Worm (Caenorhabditis elegans) whole organism, mixed stage, embryonic: ENCODE results near the gene F45F2.10.

Experiments used
- M03D4.4 ChIP-seq: sonication (generic microtip); optimal IDR thresholded peaks from 2 replicates; lab custom pipeline; 2017; ENCODE audit warnings: mild to moderate bottlenecking, missing genetic modification characterization, missing compliant biosample characterization
- bed-3 ChIP-seq: fragments of 200-800 bp; sonication (Bioruptor generic); optimal IDR thresholded peaks from 3 replicates; lab custom pipeline; 2018; ENCODE audit warnings: mild to moderate bottlenecking, missing genetic modification characterization, moderate library complexity, missing compliant biosample characterization
- blmp-1 ChIP-seq: fragments of 150-350 bp; optimal IDR thresholded peaks from 2 replicates; lab custom pipeline; 2014; ENCODE audit warnings: missing biosample characterization, missing genetic modification characterization
- ceh-39 ChIP-seq: fragments of 150-350 bp; optimal IDR thresholded peaks from 2 replicates; lab custom pipeline; 2014; ENCODE audit warnings: missing biosample characterization, missing genetic modification characterization
- ceh-43 ChIP-seq: fragments of 200-800 bp; sonication (Bioruptor generic); optimal IDR thresholded peaks from 2 replicates; lab custom pipeline; 2018; ENCODE audit warnings: mild to moderate bottlenecking, missing genetic modification characterization, moderate library complexity, missing compliant biosample characterization
- ces-1 ChIP-seq: fragments of 150-350 bp; optimal IDR thresholded peaks from 2 replicates; lab custom pipeline; 2014; ENCODE audit warnings: missing biosample characterization, missing genetic modification reagents, missing genetic modification characterization
- cnd-1 ChIP-seq: fragments of 200-800 bp; sonication (Bioruptor generic); optimal IDR thresholded peaks from 2 replicates; lab custom pipeline; 2018; ENCODE audit warnings: mild to moderate bottlenecking, missing genetic modification characterization, missing compliant biosample characterization
- drap-1 ChIP-seq: fragments of 200-800 bp; sonication (Bioruptor generic); optimal IDR thresholded peaks from 3 replicates; lab custom pipeline; 2018; ENCODE audit warnings: mild to moderate bottlenecking, missing genetic modification characterization, missing compliant biosample characterization
- elt-1 ChIP-seq: sonication (generic microtip); optimal IDR thresholded peaks from 2 replicates; lab custom pipeline; 2017; ENCODE audit warnings: missing genetic modification characterization, mild to moderate bottlenecking, missing compliant biosample characterization, antibody characterized with exemption, moderate library complexity, borderline replicate concordance; ENCODE audit not compliant: insufficient read depth
- flh-1 ChIP-seq: fragments of 200-800 bp; sonication (Bioruptor generic); optimal IDR thresholded peaks from 2 replicates; lab custom pipeline; 2018; ENCODE audit warnings: mild to moderate bottlenecking, missing genetic modification characterization, moderate library complexity, missing compliant biosample characterization
- ham-2 ChIP-seq: fragments of 200-800 bp; sonication (Bioruptor generic); optimal IDR thresholded peaks from 2 replicates; lab custom pipeline; 2018; ENCODE audit warnings: mild to moderate bottlenecking, missing genetic modification characterization, missing compliant biosample characterization
- hlh-1 ChIP-seq: fragments of 150-350 bp; optimal IDR thresholded peaks from 2 replicates; lab custom pipeline; 2014; ENCODE audit warnings: missing biosample characterization, missing genetic modification reagents, missing genetic modification characterization
- lin-13 ChIP-seq: fragments of 150-350 bp; optimal IDR thresholded peaks from 2 replicates; lab custom pipeline; 2014; ENCODE audit warnings: missing biosample characterization, missing genetic modification characterization
- lin-32 ChIP-seq: fragments of 200-800 bp; sonication (Bioruptor generic); optimal IDR thresholded peaks from 2 replicates; lab custom pipeline; 2018; ENCODE audit warnings: mild to moderate bottlenecking, missing genetic modification characterization, missing compliant biosample characterization
- lsy-2 ChIP-seq: fragments of 150-350 bp; optimal IDR thresholded peaks from 2 replicates; lab custom pipeline; 2014; ENCODE audit warnings: missing biosample characterization, missing genetic modification characterization
- mab-5 ChIP-seq: fragments of 150-350 bp; optimal IDR thresholded peaks from 2 replicates; lab custom pipeline; 2014; ENCODE audit warnings: missing biosample characterization, missing genetic modification characterization
- mep-1 ChIP-seq: fragments of 150-350 bp; optimal IDR thresholded peaks from 2 replicates; lab custom pipeline; 2017; ENCODE audit warnings: missing biosample characterization, missing genetic modification reagents, missing genetic modification characterization, inconsistent platforms
- mls-2 ChIP-seq: sonication (generic microtip); optimal IDR thresholded peaks from 2 replicates; lab custom pipeline; 2016; ENCODE audit warnings: mild to moderate bottlenecking, missing genetic modification characterization, moderate library complexity, missing compliant biosample characterization
- nhr-12 ChIP-seq: fragments of 150-350 bp; optimal IDR thresholded peaks from 2 replicates; lab custom pipeline; 2014; ENCODE audit warnings: missing biosample characterization, missing genetic modification characterization
- nhr-2 ChIP-seq: fragments of 150-350 bp; optimal IDR thresholded peaks from 2 replicates; lab custom pipeline; 2014; ENCODE audit warnings: missing biosample characterization, missing genetic modification characterization
- nhr-237 ChIP-seq: fragments of 150-350 bp; optimal IDR thresholded peaks from 2 replicates; lab custom pipeline; 2014; ENCODE audit warnings: missing biosample characterization, missing genetic modification characterization
- nhr-28 ChIP-seq: fragments of 150-350 bp; optimal IDR thresholded peaks from 2 replicates; lab custom pipeline; 2014; ENCODE audit warnings: missing biosample characterization, missing genetic modification characterization
- nhr-76 ChIP-seq: sonication (generic microtip); optimal IDR thresholded peaks from 2 replicates; lab custom pipeline; 2017; ENCODE audit warnings: missing biosample characterization, missing genetic modification characterization
- pha-4 ChIP-seq: fragments of 150-350 bp; optimal IDR thresholded peaks from 2 replicates; lab custom pipeline; 2018; ENCODE audit warnings: missing biosample characterization, missing genetic modification reagents, missing genetic modification characterization
- sem-2 ChIP-seq: fragments of 200-800 bp; sonication (Bioruptor generic); optimal IDR thresholded peaks from 2 replicates; lab custom pipeline; 2018; ENCODE audit warnings: mild to moderate bottlenecking, missing genetic modification characterization, missing compliant biosample characterization
- snpc-4 ChIP-seq: fragments of 150-350 bp; optimal IDR thresholded peaks from 2 replicates; lab custom pipeline; 2014; ENCODE audit warnings: missing biosample characterization, missing genetic modification characterization
- sptf-1 ChIP-seq: sonication (generic microtip); optimal IDR thresholded peaks from 2 replicates; lab custom pipeline; 2017; ENCODE audit warnings: mild to moderate bottlenecking, missing genetic modification characterization, moderate library complexity, missing compliant biosample characterization
- tbx-8 ChIP-seq: fragments of 200-800 bp; sonication (Bioruptor generic); optimal IDR thresholded peaks from 2 replicates; lab custom pipeline; 2018; ENCODE audit warnings: mild to moderate bottlenecking, missing genetic modification characterization, moderate library complexity, missing compliant biosample characterization
- unc-120 ChIP-seq: sonication (generic microtip); optimal IDR thresholded peaks from 2 replicates; lab custom pipeline; 2017; ENCODE audit warnings: missing genetic modification characterization, missing compliant biosample characterization; ENCODE audit not compliant: poor library complexity, severe bottlenecking
- unc-39 ChIP-seq: fragments of 150-350 bp; optimal IDR thresholded peaks from 2 replicates; lab custom pipeline; 2014; ENCODE audit warnings: missing biosample characterization, missing genetic modification characterization
- unc-62 ChIP-seq: fragments of 150-350 bp; optimal IDR thresholded peaks from 2 replicates; lab custom pipeline; 2014; ENCODE audit warnings: missing biosample characterization, missing genetic modification reagents, missing genetic modification characterization
- zip-8 ChIP-seq: fragments of 150-350 bp; optimal IDR thresholded peaks from 2 replicates; lab custom pipeline; 2014; ENCODE audit warnings: missing biosample characterization, missing genetic modification characterization
- ztf-11 ChIP-seq: fragments of 150-350 bp; optimal IDR thresholded peaks from 2 replicates; lab custom pipeline; 2014; ENCODE audit warnings: missing biosample characterization, missing genetic modification characterization

The F45F2.10 gene

DNA sequence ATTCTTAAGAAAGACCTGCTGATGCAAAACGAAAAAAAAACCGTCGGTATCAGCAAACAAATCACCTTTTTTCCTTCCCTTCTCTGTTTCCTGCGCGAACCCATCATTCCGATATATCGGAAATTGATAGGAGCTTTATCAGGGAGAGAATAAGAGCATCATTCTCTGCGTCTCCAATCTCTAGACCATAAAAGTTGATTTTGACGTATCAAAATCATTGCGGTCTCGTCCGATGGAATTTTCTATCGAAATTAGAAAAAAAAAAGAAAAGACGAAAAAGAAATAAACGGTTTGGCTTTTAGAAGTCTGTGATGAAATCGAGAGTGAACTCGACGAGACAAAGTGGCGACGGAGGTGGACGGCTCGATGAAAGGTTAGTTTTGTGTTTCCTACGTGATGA is 30.3 kb upstream of the F45F2.10 start, which contains the start of gene stdh-4:
Gene stdh-4 (plus strand): TSS at position 301 of the 400 bp plus-strand sequence.
- TF ChIP-seq nhr-28 (tag; lab: Kevin White, UChicago): no peak
- no peak for TF ChIP-seq bed-3
- no peak for TF ChIP-seq nhr-76 (tag; lab: Kevin White, UChicago)
- TF ChIP-seq unc-120 (tag; lab: Kevin White, UChicago): no peak
- TF ChIP-seq lin-32 (GFP tag; lab: Kevin White, UChicago): no peak
- TF ChIP-seq ces-1 (GFP tag; lab: Kevin White, UChicago): no peak
- no peak for TF ChIP-seq M03D4.4 (tag; lab: Kevin White, UChicago)
- TF ChIP-seq tbx-8 (GFP tag; lab: Kevin White, UChicago): no peak
- no peak for TF ChIP-seq flh-1 (GFP tag; lab: Kevin White, UChicago)
- no peak for TF ChIP-seq mls-2
- no peak for TF ChIP-seq blmp-1 (tag; lab: Kevin White, UChicago)
- TF ChIP-seq hlh-1 (tag; lab: Kevin White, UChicago): no peak
- TF ChIP-seq elt-1 (tag; lab: Kevin White, UChicago): no peak
- TF ChIP-seq nhr-2 (tag; lab: Kevin White, UChicago): no peak
- no peak for TF ChIP-seq nhr-12 (tag; lab: Kevin White, UChicago)

DNA sequence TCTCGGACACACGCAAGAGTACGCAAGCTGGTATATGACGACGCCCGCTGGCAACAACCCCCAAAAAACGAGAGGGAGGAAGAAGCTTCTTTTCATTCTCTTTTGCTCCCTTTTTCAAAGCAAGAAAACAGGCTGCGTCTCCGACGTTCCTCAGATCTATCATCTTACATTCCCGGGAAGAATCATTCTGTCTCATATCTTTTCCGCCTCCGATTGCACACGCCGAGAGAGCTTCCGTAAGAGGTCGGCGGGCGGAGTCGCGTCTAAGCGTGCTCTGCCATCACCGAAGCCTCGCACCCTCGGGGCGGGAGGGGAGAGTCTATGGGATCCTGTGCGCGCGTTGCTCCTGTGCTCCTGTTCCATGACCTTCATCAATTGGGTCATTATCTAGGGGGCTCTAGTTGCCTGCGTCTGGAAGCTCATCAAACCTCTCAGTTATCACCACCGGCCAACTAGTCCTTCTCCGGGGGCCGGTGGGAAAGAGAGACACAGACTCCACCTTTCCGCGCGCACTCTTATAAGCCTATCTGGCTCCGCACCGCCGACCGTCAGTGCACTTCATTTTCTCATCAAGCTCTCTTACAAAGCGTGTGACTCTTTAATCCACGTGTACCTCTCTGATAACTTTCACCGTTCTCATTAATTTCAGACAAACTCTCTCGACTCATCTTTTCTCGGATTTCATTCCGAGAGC is 27.0 kb upstream of the F45F2.10 start, which contains the start of the genes slc-17.8 and asns-1:
Gene slc-17.8 (minus strand): TSS at position 51 of the 694 bp plus-strand sequence.
Gene asns-1 (plus strand): TSS at position 644 of the 694 bp plus-strand sequence.
- TF ChIP-seq ztf-11 (tag; lab: Kevin White, UChicago): no peak
- no peak for TF ChIP-seq sem-2 (GFP tag; lab: Kevin White, UChicago)
- peak; percentile 37 for TF ChIP-seq unc-120 (tag; lab: Kevin White, UChicago)
- TF ChIP-seq blmp-1 (tag; lab: Kevin White, UChicago): no peak
- no peak for TF ChIP-seq nhr-237 (tag; lab: Kevin White, UChicago)
- no peak for TF ChIP-seq nhr-28 (tag; lab: Kevin White, UChicago)

- TF ChIP-seq elt-1 (tag; lab: Kevin White, UChicago): no peak
- TF ChIP-seq sptf-1 (tag; lab: Kevin White, UChicago): no peak
- no peak for TF ChIP-seq hlh-1 (tag; lab: Kevin White, UChicago)
- TF ChIP-seq lsy-2: no peak
- TF ChIP-seq nhr-76 (tag; lab: Kevin White, UChicago): no peak
- TF ChIP-seq unc-39: no peak
- TF ChIP-seq mab-5 (tag; lab: Kevin White, UChicago): no peak
- TF ChIP-seq drap-1: no peak
- TF ChIP-seq snpc-4 (tag; lab: Kevin White, UChicago): no peak
- TF ChIP-seq bed-3: no peak
- TF ChIP-seq mep-1 (tag; lab: Kevin White, UChicago): no peak
- TF ChIP-seq zip-8: no peak
- no peak for TF ChIP-seq ztf-11 (tag; lab: Kevin White, UChicago)
- TF ChIP-seq flh-1 (GFP tag; lab: Kevin White, UChicago): no peak
- no peak for TF ChIP-seq ces-1 (GFP tag; lab: Kevin White, UChicago)
- TF ChIP-seq M03D4.4 (tag; lab: Kevin White, UChicago): no peak
- no peak for TF ChIP-seq pha-4 (tag; lab: Kevin White, UChicago)
- no peak for TF ChIP-seq ham-2 (GFP tag; lab: Kevin White, UChicago)
Observed at ce11 chrV:8537031-8537430, 18.4 kb upstream of the F45F2.10 start, which contains the start of gene otpl-4. otpl-4 (plus strand) TSS chrV:8537331.

DNA sequence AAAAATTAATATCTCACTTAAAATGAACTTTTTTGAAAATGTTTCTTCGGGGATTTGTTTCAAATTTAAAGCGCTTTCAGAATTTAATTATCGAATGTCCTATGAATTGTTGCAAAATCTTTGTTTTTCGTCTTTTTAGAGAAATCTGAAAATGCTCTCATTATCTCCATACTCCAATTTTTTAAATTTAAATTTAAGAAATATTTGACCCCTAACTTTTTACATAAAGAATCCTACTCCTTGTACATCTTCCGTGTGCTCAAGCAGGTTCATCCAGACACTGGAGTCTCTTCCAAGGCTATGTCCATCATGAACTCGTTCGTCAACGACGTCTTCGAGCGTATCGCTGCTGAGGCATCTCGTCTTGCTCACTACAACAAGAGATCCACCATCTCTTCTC is 17.5 kb upstream of the F45F2.10 start, which contains the start of gene his-39:
Gene his-39 (plus strand): TSS at position 301 of the 400 bp plus-strand sequence.
- TF ChIP-seq lsy-2 (no peak), ceh-43 (GFP tag; lab: Kevin White, UChicago) (no peak), sem-2 (GFP tag; lab: Kevin White, UChicago) (no peak), hlh-1 (tag; lab: Kevin White, UChicago) (no peak), unc-39 (no peak), drap-1 (no peak), tbx-8 (GFP tag; lab: Kevin White, UChicago) (no peak), ces-1 (GFP tag; lab: Kevin White, UChicago) (no peak), unc-62 (GFP tag; lab: Kevin White, UChicago) (no peak), nhr-76 (tag; lab: Kevin White, UChicago) (no peak), cnd-1 (no peak), ceh-39 (no peak), blmp-1 (tag; lab: Kevin White, UChicago) (no peak), elt-1 (tag; lab: Kevin White, UChicago) (no peak), mls-2 (no peak), lin-13 (tag; lab: Kevin White, UChicago) (no peak), snpc-4 (tag; lab: Kevin White, UChicago) (no peak), unc-120 (tag; lab: Kevin White, UChicago) (no peak)
